Fruit fly (Drosophila melanogaster) whole organism, larva: Measurements from ENCODE around the gene CG31650.

ENCODE experiments used
- noc ChIP-seq: fragments of 200-800 bp; sonication (Bioruptor generic); optimal IDR thresholded peaks from 3 replicates; lab custom pipeline; 2019; ENCODE audit warnings: missing biosample characterization, mild to moderate bottlenecking, missing genetic modification characterization, moderate library complexity

CG31650 gene

DNA sequence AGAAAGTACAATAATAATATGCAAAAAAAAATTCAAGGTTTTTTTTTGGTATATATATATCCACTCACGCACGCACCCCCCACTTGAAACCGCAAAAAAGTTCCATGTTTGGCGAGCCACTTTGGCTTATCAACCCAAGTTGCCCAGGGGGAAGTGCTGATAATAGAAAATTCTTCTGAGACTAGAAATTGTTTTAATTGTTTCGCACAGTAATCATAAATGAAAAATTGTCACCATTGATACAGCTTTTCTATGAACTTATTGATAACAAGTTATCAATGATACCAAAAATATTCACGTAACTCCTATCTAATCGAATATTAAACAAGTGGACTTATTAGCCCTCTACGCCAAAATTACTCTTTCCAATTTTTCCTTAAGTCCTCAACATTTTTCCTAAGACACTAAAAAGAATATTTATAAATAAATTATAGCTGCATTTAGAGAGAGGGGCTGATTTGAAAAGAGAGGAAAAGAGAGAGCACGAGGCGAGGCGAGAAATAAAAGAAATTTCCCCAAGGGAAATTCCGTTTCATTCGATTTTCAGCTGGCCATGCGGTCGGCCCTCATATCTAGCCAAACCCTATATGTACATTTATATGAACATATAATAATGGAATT, 45.8 kb downstream of the CG31650 start:
- TF ChIP-seq noc (tag; lab: Kevin White, UChicago) = no peak

DNA sequence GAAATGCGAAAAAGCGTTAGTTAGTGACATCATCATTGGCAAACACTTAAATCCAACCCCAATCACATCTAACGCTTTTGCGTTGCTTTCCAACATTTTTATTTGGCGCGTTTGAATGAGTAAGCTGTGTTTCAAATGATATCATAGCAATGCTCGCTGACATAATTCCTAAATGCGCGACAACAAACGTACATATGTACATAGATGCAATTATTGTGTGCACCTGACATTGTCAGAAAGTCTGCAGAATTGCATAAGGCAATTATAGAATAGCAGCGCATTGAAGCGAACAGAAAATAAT, 46.3 kb downstream of the CG31650 start:
- TF ChIP-seq noc (tag; lab: Kevin White, UChicago) = no peak

DNA sequence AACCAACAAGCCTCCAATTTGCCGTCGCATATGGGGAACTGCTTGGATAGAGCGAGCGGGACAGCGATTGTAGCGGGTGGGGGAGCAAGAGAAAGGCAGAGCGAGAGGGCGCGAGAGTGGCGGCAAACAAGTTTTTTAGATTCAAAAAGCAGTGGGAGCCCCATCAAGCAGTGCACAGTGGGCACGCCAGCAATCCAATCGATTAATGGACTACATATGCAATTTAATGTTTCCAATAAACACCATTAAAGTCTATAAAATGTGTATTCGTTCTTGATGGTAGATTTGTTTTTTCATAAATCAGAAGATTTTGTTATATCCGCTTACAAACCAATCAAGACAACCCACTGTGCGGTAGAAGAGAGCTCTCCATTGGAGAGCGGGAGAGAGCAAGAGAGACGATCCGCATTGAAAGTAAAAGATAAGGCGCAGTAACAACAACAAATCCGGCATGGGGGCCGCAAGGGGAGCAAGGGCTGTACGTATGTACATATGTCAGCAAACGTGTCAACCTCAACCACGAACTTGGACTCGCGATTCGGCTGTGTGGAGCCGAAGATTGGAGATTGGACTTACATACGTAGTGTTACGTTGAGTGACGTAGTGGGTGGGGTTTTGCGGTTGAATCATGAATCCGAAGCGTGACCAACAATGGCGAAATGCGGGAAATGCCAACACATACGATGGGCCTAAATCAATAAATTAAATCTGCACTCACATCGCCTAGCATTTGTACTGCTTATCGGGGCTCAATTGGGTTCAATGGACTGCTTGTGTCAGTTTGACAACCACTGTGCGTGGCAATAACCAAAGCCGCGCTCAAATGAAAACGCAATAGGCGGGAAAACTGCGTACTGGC, 46.9 kb downstream of the CG31650 start:
- peak; percentile 96 for TF ChIP-seq noc (tag; lab: Kevin White, UChicago)

DNA sequence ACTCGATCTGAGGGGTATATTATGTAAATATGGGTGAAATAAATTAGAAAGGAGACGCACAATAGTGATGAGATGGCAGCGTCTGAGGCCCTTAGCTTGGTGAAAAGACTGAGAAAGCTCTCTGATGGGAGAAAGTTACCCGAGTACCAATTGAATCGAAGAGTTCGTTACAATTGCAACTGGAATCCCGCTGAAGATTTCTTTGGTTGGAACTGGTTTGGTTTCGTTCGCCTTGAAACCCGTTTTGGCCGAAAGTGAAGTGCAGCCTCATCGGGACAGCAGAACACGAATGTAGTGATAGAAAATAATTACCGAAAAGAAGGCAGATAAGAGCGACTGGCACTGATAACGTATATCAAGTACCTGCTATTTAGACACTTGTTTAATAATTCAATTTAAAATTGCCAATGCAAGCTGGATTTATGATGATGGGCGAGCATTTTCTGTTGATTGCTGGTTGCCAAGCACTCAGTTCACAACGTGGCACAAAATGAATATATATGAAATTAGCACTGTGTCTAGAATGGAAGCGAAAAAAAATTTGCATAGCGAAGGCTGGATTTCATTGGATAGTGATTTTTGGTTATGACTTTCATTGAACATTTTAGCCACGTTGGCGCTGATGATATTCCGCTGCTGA, 48.1 kb downstream of the CG31650 start:
- TF ChIP-seq noc (tag; lab: Kevin White, UChicago) = no peak

DNA sequence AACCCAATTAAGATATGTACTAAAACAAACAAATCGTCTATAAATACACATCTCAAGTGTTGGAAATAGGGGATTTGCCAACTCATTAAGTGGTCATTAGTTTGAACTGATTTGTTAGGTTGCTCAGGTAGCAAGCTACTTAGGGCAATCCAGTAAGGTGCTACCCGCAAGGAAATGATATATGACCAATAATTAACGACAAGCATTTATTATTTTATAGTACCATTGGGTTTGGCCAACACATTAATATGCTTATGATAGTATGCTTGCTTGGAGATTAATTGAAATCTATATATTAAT, 48.7 kb downstream of the CG31650 start:
- no peak for TF ChIP-seq noc (tag; lab: Kevin White, UChicago)

DNA sequence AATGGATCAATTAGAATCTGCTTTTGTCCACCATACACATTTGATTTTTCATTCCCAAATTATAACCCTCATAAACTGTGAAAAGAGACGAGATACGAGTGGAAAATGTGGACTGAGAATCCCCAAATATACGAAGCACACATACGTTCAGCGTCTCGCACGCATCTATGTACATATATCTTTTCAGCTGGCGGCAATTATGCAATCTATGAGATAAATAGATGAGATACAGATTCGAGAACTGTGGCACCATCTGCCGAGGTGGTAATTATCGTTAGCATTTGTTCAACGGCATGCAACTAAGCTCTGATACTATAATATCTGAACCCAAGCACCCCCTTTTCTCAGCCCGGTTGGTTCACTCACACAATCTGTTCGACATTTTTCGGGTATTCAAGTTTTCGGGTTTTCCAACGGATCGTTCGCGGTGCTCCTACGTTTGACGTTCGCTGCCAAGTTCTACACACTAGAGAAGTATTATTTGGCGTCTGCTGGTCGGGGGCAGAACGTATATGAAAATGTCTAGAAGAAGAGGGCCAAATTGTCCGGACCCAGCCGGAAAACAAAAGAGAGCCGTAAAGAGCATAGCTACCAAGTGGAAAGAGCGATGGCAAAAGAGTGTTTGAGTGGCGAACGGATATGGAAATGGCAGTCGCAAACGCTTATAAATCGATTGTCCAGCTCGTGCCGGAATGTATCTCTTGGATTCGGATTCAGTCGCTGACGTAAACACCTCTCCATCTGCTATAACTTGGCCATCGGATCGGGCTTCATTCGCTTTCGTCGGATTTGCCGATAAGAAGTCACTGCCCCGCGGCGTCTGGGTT, 49.3 kb downstream of the CG31650 start:
- TF ChIP-seq noc (tag; lab: Kevin White, UChicago) = no peak
